Worm (Caenorhabditis elegans) whole organism, midembryonic: ENCODE results near the gene nhr-156.

Source experiments
- T22C8.4 ChIP-seq: fragments of 200-800 bp; sonication (Bioruptor generic); IDR thresholded peaks from 2 replicates; pipeline ENCODE4 v1.3.6; 2022; ENCODE audit warnings: missing genetic modification characterization, missing compliant biosample characterization
- cog-1 ChIP-seq: sonication (generic microtip); optimal IDR thresholded peaks from 2 replicates; lab custom pipeline; 2016; ENCODE audit warnings: missing genetic modification characterization, missing compliant biosample characterization
- flt-1 ChIP-seq: fragments of 200-800 bp; sonication (Bioruptor generic); IDR thresholded peaks from 2 replicates; pipeline ENCODE4 v1.3.6; 2022; ENCODE audit warnings: missing genetic modification characterization, missing compliant biosample characterization
- klf-2 ChIP-seq: fragments of 200-800 bp; sonication (Bioruptor generic); conservative IDR thresholded peaks from 2 replicates; pipeline ENCODE4 v1.3.6; 2022; ENCODE audit warnings: missing genetic modification reagents, missing genetic modification characterization, missing compliant biosample characterization
- med-1 ChIP-seq: sonication (generic microtip); optimal IDR thresholded peaks from 2 replicates; lab custom pipeline; 2017; ENCODE audit warnings: missing genetic modification characterization, mild to moderate bottlenecking, missing compliant biosample characterization, antibody characterized with exemption, missing genetic modification reagents; ENCODE audit not compliant: insufficient read depth
- ref-1 ChIP-seq: fragments of 200-800 bp; sonication (Bioruptor generic); conservative IDR thresholded peaks from 2 replicates; pipeline ENCODE4 v1.3.6; 2022; ENCODE audit warnings: missing genetic modification reagents, missing genetic modification characterization, missing compliant biosample characterization
- ztf-23 ChIP-seq: fragments of 200-800 bp; sonication (Bioruptor generic); IDR thresholded peaks from 2 replicates; pipeline ENCODE4 v1.3.6; 2022; ENCODE audit warnings: missing genetic modification reagents, missing genetic modification characterization, missing compliant biosample characterization
- ztf-29 ChIP-seq: fragments of 200-800 bp; sonication (Bioruptor generic); IDR thresholded peaks from 2 replicates; pipeline ENCODE4 v1.3.6; 2022; ENCODE audit warnings: missing genetic modification reagents, missing genetic modification characterization, missing compliant biosample characterization

ce11 chrV:3921635-3922034, 15.7 kb downstream of the nhr-156 start, which contains the start of gene srx-65:
- TF ChIP-seq T22C8.4 (GFP tag; lab: Robert Waterston, UW), result no peak
- TF ChIP-seq klf-2 (GFP tag; lab: Robert Waterston, UW), result no peak
- no peak for TF ChIP-seq flt-1 (GFP tag; lab: Robert Waterston, UW)
- no peak for TF ChIP-seq ztf-29 (GFP tag; lab: Robert Waterston, UW)
- TF ChIP-seq ztf-23 (GFP tag; lab: Robert Waterston, UW), result no peak
- no peak for TF ChIP-seq med-1
- TF ChIP-seq ref-1 (GFP tag; lab: Robert Waterston, UW), result no peak
- TF ChIP-seq cog-1 (tag; lab: Kevin White, UChicago), result no peak
